Worm (Caenorhabditis elegans) whole organism, L3 larva: ENCODE results near the gene B0024.4.

Source experiments
- R02D3.7 ChIP-seq: fragments of 150-350 bp; optimal IDR thresholded peaks from 2 replicates; lab custom pipeline; 2014; ENCODE audit warnings: missing biosample characterization, missing genetic modification characterization
- ama-1 ChIP-seq: fragments of 150-350 bp; optimal IDR thresholded peaks from 2 replicates; lab custom pipeline; 2018
- ceh-16 ChIP-seq: sonication (generic microtip); optimal IDR thresholded peaks from 2 replicates; lab custom pipeline; 2017; ENCODE audit warnings: missing biosample characterization, missing genetic modification characterization
- egl-27 ChIP-seq: sonication (generic microtip); optimal IDR thresholded peaks from 4 replicates; lab custom pipeline; 2017; ENCODE audit warnings: missing biosample characterization, missing genetic modification reagents, missing genetic modification characterization
- elt-2 ChIP-seq: sonication (generic microtip); optimal IDR thresholded peaks from 2 replicates; lab custom pipeline; 2016; ENCODE audit warnings: missing genetic modification reagents, mild to moderate bottlenecking, missing genetic modification characterization, missing compliant biosample characterization
- elt-3 ChIP-seq, 3 experiments: fragments of 150-350 bp in 1 of 3; sonication (generic microtip) in 2 of 3; optimal IDR thresholded peaks; 2 replicates in 2 of 3; 4 replicates in 1 of 3; lab custom pipeline; 2014 to 2017; ENCODE audit warnings: missing biosample characterization in 3 of 3, missing genetic modification characterization in 3 of 3
- eor-1 ChIP-seq, 2 experiments: fragments of 150-350 bp; optimal IDR thresholded peaks; 2 replicates each; lab custom pipeline; 2014 to 2018; ENCODE audit warnings: missing biosample characterization in 2 of 2, missing genetic modification characterization in 2 of 2
- hmg-11 ChIP-seq: sonication (generic microtip); optimal IDR thresholded peaks from 2 replicates; lab custom pipeline; 2016; ENCODE audit warnings: missing genetic modification characterization, missing compliant biosample characterization
- lin-15B ChIP-seq: fragments of 150-350 bp; optimal IDR thresholded peaks from 2 replicates; lab custom pipeline; 2014; ENCODE audit warnings: missing biosample characterization, missing genetic modification characterization
- lsy-12 ChIP-seq: sonication (generic microtip); optimal IDR thresholded peaks from 2 replicates; lab custom pipeline; 2016; ENCODE audit warnings: mild to moderate bottlenecking, missing genetic modification characterization, missing compliant biosample characterization
- mml-1 ChIP-seq: fragments of 150-350 bp; sonication (generic microtip); optimal IDR thresholded peaks from 3 replicates; lab custom pipeline; 2014; ENCODE audit warnings: missing biosample characterization, missing genetic modification characterization
- nfya-1 ChIP-seq: sonication (generic microtip); optimal IDR thresholded peaks from 2 replicates; lab custom pipeline; 2017; ENCODE audit warnings: missing genetic modification characterization, mild to moderate bottlenecking, missing compliant biosample characterization, antibody characterized with exemption, moderate library complexity; ENCODE audit not compliant: insufficient read depth
- nhr-23 ChIP-seq: fragments of 150-350 bp; optimal IDR thresholded peaks from 2 replicates; lab custom pipeline; 2014; ENCODE audit warnings: missing biosample characterization, missing genetic modification reagents, missing genetic modification characterization
- nhr-43 ChIP-seq: sonication (generic microtip); optimal IDR thresholded peaks from 2 replicates; lab custom pipeline; 2016; ENCODE audit warnings: mild to moderate bottlenecking, missing genetic modification characterization, missing compliant biosample characterization; ENCODE audit not compliant: poor library complexity, severe bottlenecking
- nhr-77 ChIP-seq: fragments of 150-350 bp; optimal IDR thresholded peaks from 2 replicates; lab custom pipeline; 2014; ENCODE audit warnings: missing biosample characterization, missing genetic modification characterization
- pha-4 ChIP-seq: fragments of 150-350 bp; optimal IDR thresholded peaks from 2 replicates; lab custom pipeline; 2014; ENCODE audit warnings: missing biosample characterization, missing genetic modification reagents, missing genetic modification characterization
- pqm-1 ChIP-seq: fragments of 150-350 bp; optimal IDR thresholded peaks from 2 replicates; lab custom pipeline; 2017; ENCODE audit warnings: missing biosample characterization, missing genetic modification characterization, inconsistent platforms
- skn-1 ChIP-seq: fragments of 150-350 bp; optimal IDR thresholded peaks from 2 replicates; lab custom pipeline; 2014; ENCODE audit warnings: missing biosample characterization, missing genetic modification characterization
- snpc-4 ChIP-seq: fragments of 150-350 bp; optimal IDR thresholded peaks from 2 replicates; lab custom pipeline; 2014; ENCODE audit warnings: missing biosample characterization, missing genetic modification characterization
- tbx-2 ChIP-seq: sonication (generic microtip); optimal IDR thresholded peaks from 2 replicates; lab custom pipeline; 2016; ENCODE audit warnings: mild to moderate bottlenecking, missing genetic modification characterization, missing compliant biosample characterization
- unc-39 ChIP-seq: sonication (generic microtip); optimal IDR thresholded peaks from 4 replicates; lab custom pipeline; 2017; ENCODE audit warnings: missing biosample characterization, missing genetic modification characterization
- unc-62 ChIP-seq: fragments of 150-350 bp; sonication (generic microtip); optimal IDR thresholded peaks from 4 replicates; lab custom pipeline; 2014; ENCODE audit warnings: missing biosample characterization, missing genetic modification reagents, missing genetic modification characterization

Gene B0024.4

ce11 chrV:10333843-10334242 lies 36.6 kb downstream of the B0024.4 start:
- TF ChIP-seq ceh-16 (tag; lab: Kevin White, UChicago) (no peak), ama-1 (lab: Kevin White, UChicago) (no peak), elt-2 (tag; lab: Kevin White, UChicago) (peak; percentile 35)

- peak; percentile 82 for TF ChIP-seq pha-4 (tag; lab: Kevin White, UChicago)
- no peak for TF ChIP-seq nhr-77 (tag; lab: Kevin White, UChicago)
- no peak for TF ChIP-seq pqm-1 (tag; lab: Kevin White, UChicago)
- peak; percentile 67 for TF ChIP-seq snpc-4
- TF ChIP-seq lin-15B = peak; percentile 69
- peak; percentile 65 for TF ChIP-seq nhr-23 (tag; lab: Kevin White, UChicago)
- peak; percentile 53 for TF ChIP-seq nfya-1
- peak; percentile 13 for TF ChIP-seq hmg-11 (tag; lab: Kevin White, UChicago)
- no peak for TF ChIP-seq egl-27 (tag; lab: Kevin White, UChicago)
Measured at ce11 chrV:10338305-10338992, 41.2 kb downstream of the B0024.4 start, which contains the start of gene arx-2. arx-2 (minus strand) TSS chrV:10338355.

- no peak for TF ChIP-seq eor-1 (tag; optimal IDR thresholded peaks at IDR 0.05; lab: Kevin White, UChicago)
- TF ChIP-seq tbx-2 (tag; lab: Kevin White, UChicago) = no peak
- no peak for TF ChIP-seq mml-1
- TF ChIP-seq elt-3 (tag; optimal IDR thresholded peaks at IDR 0.05; lab: Kevin White, UChicago) = no peak
- peak; percentile 4 for TF ChIP-seq pqm-1 (tag; lab: Kevin White, UChicago)
- TF ChIP-seq unc-39 (tag; lab: Kevin White, UChicago) = no peak
- TF ChIP-seq unc-62 = no peak
- TF ChIP-seq, all 47 proteins: peak for 1
Measured at ce11 chrV:10339200-10339599, 42.0 kb downstream of the B0024.4 start, which contains the start of gene K07C5.2. K07C5.2 (plus strand) TSS chrV:10339500.

- TF ChIP-seq nhr-23 (tag; lab: Kevin White, UChicago) (peak; percentile 9), nfya-1 (peak; percentile 26), lsy-12 (tag; lab: Kevin White, UChicago) (peak; percentile 69), skn-1 (tag; lab: Kevin White, UChicago) (peak; percentile 6), nhr-43 (tag; lab: Kevin White, UChicago) (peak; percentile 46), elt-2 (tag; lab: Kevin White, UChicago) (peak; percentile 42), tbx-2 (tag; lab: Kevin White, UChicago) (peak; percentile 51), R02D3.7 (tag; lab: Kevin White, UChicago) (peak; percentile 25), pha-4 (tag; lab: Kevin White, UChicago) (peak; percentile 53), snpc-4 (peak; percentile 23), lin-15B (peak; percentile 75), hmg-11 (tag; lab: Kevin White, UChicago) (peak; percentile 2)
Measured at ce11 chrV:10341905-10342328, 44.7 kb downstream of the B0024.4 start, which contains the start of gene K07C5.13. K07C5.13 (plus strand) TSS chrV:10342055.

ce11 chrV:10342904-10343303 lies 45.7 kb downstream of the B0024.4 start, which contains the start of gene K07C5.3:
K07C5.3 (plus strand) TSS chrV:10343032.
- no peak for TF ChIP-seq pha-4 (tag; lab: Kevin White, UChicago)
